Fruit fly (Drosophila melanogaster): ENCODE measurements around the gene CG12003.

Gene CG12003

DNA sequence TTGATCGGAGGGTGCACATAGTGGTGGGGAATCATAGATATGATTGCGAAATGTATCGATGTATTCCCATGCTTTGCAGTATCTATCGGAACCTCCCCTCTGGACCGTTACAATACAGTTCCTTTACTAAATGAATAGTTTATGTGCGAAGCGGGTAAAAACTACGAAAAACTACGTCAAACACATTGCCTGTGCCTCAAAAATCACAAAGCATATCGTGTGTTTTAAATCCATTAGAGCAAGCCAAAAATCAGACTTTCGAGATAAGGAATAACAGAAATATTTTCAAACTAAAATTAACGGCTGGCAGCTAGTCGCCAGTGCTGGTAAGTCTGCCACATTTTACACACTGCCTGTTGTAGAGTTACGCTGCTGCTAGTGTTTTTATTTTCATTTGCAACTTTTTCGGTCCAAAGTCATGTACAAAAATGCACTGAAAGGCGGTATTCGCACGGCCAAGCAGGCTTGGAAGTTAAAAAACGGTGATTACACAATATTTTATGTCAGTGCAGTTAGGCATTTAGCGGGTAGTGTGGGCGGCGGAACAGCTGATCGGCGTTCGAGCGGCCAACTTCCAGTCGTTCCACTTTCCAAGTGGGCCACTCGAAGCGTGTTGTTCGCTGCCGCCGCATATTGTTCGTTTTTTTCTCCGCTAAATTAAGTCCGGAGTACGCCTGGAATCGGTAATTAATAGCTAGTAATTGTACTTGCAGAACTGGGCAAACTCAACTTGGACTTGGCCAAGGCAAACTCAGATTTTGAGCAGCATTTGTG is 47.7 kb upstream of the CG12003 start (continued):
- TF ChIP-seq CG2875 (GFP tag; optimal IDR thresholded peaks at IDR 0.05) (no peak), HmgZ (tag; optimal IDR thresholded peaks at IDR 0.05) (peak; percentile 36), tup (GFP tag; optimal IDR thresholded peaks at IDR 0.05) (peak; percentile 59), aop (GFP tag; IDR thresholded peaks at IDR 0.05) (no peak), luna (GFP tag; optimal IDR thresholded peaks at IDR 0.05) (peak; percentile 64), NC2α (GFP tag; optimal IDR thresholded peaks at IDR 0.05) (peak; percentile 32), Ravus (GFP tag; IDR thresholded peaks at IDR 0.05) (no peak), lola (GFP tag; optimal IDR thresholded peaks at IDR 0.05) (peak in 1 of 3 experiments; percentile 13), CG7271 (tag; optimal IDR thresholded peaks at IDR 0.05) (peak; percentile 16), CG33213 (GFP tag; optimal IDR thresholded peaks at IDR 0.05) (peak; percentile 60), E2f2 (GFP tag; IDR thresholded peaks at IDR 0.05) (peak; percentile 59), Nf-YB (GFP tag; optimal IDR thresholded peaks at IDR 0.05) (no peak), Optix (GFP tag; IDR thresholded peaks at IDR 0.05) (peak; percentile 69; the same call in 2 of the 3 replicates), CG11696 (GFP tag; IDR thresholded peaks at IDR 0.05) (no peak), CG2678 (tag; optimal IDR thresholded peaks at IDR 0.05) (no peak), ci (GFP tag; IDR thresholded peaks at IDR 0.05) (peak; percentile 62; the same call in 2 of the 3 replicates), CG10366 (GFP tag; IDR thresholded peaks at IDR 0.05) (peak; percentile 52; the same call in 1 of the 2 replicates), ftz-f1 (GFP tag; optimal IDR thresholded peaks at IDR 0.05) (no peak), CG17802 (tag; optimal IDR thresholded peaks at IDR 0.05) (peak; percentile 10), Atf-2 (GFP tag; optimal IDR thresholded peaks at IDR 0.05) (peak; percentile 56), B-H2 (GFP tag; optimal IDR thresholded peaks at IDR 0.05) (no peak), otp (GFP tag; IDR thresholded peaks at IDR 0.05) (0 out of 3 replicates have a peak, but pooled peaks have one; percentile 51), CG2129 (GFP tag; IDR thresholded peaks at IDR 0.05; ENCODE audit: partially characterized antibody) (peak; percentile 53), stwl (tag; optimal IDR thresholded peaks at IDR 0.05) (peak; percentile 40), org-1 (GFP tag; optimal IDR thresholded peaks at IDR 0.05) (peak; percentile 10), slou (GFP tag; optimal IDR thresholded peaks at IDR 0.05) (no peak), kay (GFP tag; optimal IDR thresholded peaks at IDR 0.05) (no peak), peb (GFP tag; IDR thresholded peaks at IDR 0.05) (no peak), CG1602 (GFP tag; optimal IDR thresholded peaks at IDR 0.05) (peak; percentile 47), D19A (tag; optimal IDR thresholded peaks at IDR 0.05) (no peak), so (GFP tag; IDR thresholded peaks at IDR 0.05) (0 out of 3 replicates have a peak, but pooled peaks have one; percentile 48), CG34376 (GFP tag; optimal IDR thresholded peaks at IDR 0.05) (no peak), ac (GFP tag; optimal IDR thresholded peaks at IDR 0.05) (no peak), crol (GFP tag; IDR thresholded peaks at IDR 0.05) (peak; percentile 31; the same call in 1 of the 2 replicates), CG32767 (GFP tag; IDR thresholded peaks at IDR 0.05) (0 out of 2 replicates have a peak, but pooled peaks have one; percentile 41), Gug (GFP tag; IDR thresholded peaks at IDR 0.05) (peak; percentile 74), Ptx1 (GFP tag; IDR thresholded peaks at IDR 0.05) (no peak), E2f1 (GFP tag; IDR thresholded peaks at IDR 0.05) (no peak; the same call in 1 of the 2 replicates), mirr (GFP tag; optimal IDR thresholded peaks at IDR 0.05) (peak; percentile 16), NfI (GFP tag; optimal IDR thresholded peaks at IDR 0.05) (peak; percentile 52), MESR4 (GFP tag; optimal IDR thresholded peaks at IDR 0.05) (peak; percentile 92), CG42726 (GFP tag; IDR thresholded peaks at IDR 0.05; ENCODE audit: partially characterized antibody) (peak; percentile 83), br (optimal IDR thresholded peaks at IDR 0.05) (no peak), CrebB (tag; optimal IDR thresholded peaks at IDR 0.05) (no peak), CG12769 (tag; optimal IDR thresholded peaks at IDR 0.05) (no peak), twi (tag; optimal IDR thresholded peaks at IDR 0.05) (no peak), Spps (tag; optimal IDR thresholded peaks at IDR 0.05) (no peak), CG9932 (GFP tag; IDR thresholded peaks at IDR 0.05) (peak; percentile 77), CG8290 (GFP tag; optimal IDR thresholded peaks at IDR 0.05) (no peak), CG8290 (tag; optimal IDR thresholded peaks at IDR 0.05) (no peak)

Data from whole organism, embryonic.